Fruit fly (Drosophila melanogaster) whole organism, embryonic: ENCODE data around the gene CG10376.
A peak's percentile ranks its signal among the peaks of the same experiment; 100 is the strongest.

Experiments
- B-H2 ChIP-seq: fragments of 200-800 bp; sonication (Bioruptor generic); optimal IDR thresholded peaks from 2 replicates; lab custom pipeline; 2018; ENCODE audit warnings: missing biosample characterization, mild to moderate bottlenecking, missing genetic modification characterization
- CG10959 ChIP-seq: fragments of 200-800 bp; sonication (Bioruptor generic); IDR thresholded peaks from 2 replicates; pipeline ENCODE4 v1.3.6; 2022; ENCODE audit warnings: missing biosample characterization, missing genetic modification characterization
- CG10979 ChIP-seq: fragments of 200-800 bp; sonication (Bioruptor generic); optimal IDR thresholded peaks from 2 replicates; lab custom pipeline; 2018; ENCODE audit warnings: missing biosample characterization, mild to moderate bottlenecking, missing genetic modification characterization, moderate library complexity
- CG11085 ChIP-seq: fragments of 200-800 bp; sonication (Bioruptor generic); IDR thresholded peaks from 2 replicates; pipeline ENCODE4 v1.3.6; 2022; ENCODE audit warnings: missing biosample characterization, missing genetic modification characterization
- CG11093 ChIP-seq: fragments of 200-800 bp; sonication (Bioruptor generic); IDR thresholded peaks from 3 replicates; pipeline ENCODE4 v1.3.6; 2022; ENCODE audit warnings: missing biosample characterization, missing genetic modification characterization
- CG11560 ChIP-seq: fragments of 200-800 bp; sonication (Bioruptor generic); IDR thresholded peaks from 3 replicates; pipeline ENCODE4 v1.3.6; 2022; ENCODE audit warnings: missing biosample characterization, missing genetic modification characterization
- CG12104 ChIP-seq: fragments of 200-800 bp; sonication (Bioruptor generic); optimal IDR thresholded peaks from 3 replicates; lab custom pipeline; 2016; ENCODE audit warnings: missing biosample characterization, missing genetic modification characterization
- CG12236 ChIP-seq: fragments of 200-800 bp; sonication (Bioruptor generic); optimal IDR thresholded peaks from 2 replicates; lab custom pipeline; 2016; ENCODE audit warnings: missing biosample characterization, missing genetic modification characterization
- CG1233 ChIP-seq: fragments of 200-800 bp; sonication (Bioruptor generic); optimal IDR thresholded peaks from 4 replicates; lab custom pipeline; 2018; ENCODE audit warnings: missing biosample characterization, mild to moderate bottlenecking, missing genetic modification characterization
- CG15269 ChIP-seq: fragments of 200-800 bp; sonication (Bioruptor generic); optimal IDR thresholded peaks from 2 replicates; lab custom pipeline; 2018; ENCODE audit warnings: missing biosample characterization, mild to moderate bottlenecking, missing genetic modification characterization, moderate library complexity
- CG1603 ChIP-seq: fragments of 200-800 bp; sonication (Bioruptor generic); optimal IDR thresholded peaks from 2 replicates; lab custom pipeline; 2019; ENCODE audit warnings: missing biosample characterization, mild to moderate bottlenecking, missing genetic modification characterization, moderate library complexity
- CG32767 ChIP-seq: fragments of 200-800 bp; sonication (Bioruptor generic); IDR thresholded peaks from 2 replicates; pipeline ENCODE4 v1.3.6; 2022; ENCODE audit warnings: missing biosample characterization, missing genetic modification characterization
- CG34376 ChIP-seq: fragments of 200-800 bp; sonication (Bioruptor generic); optimal IDR thresholded peaks from 2 replicates; lab custom pipeline; 2018; ENCODE audit warnings: missing biosample characterization, mild to moderate bottlenecking, missing genetic modification characterization
- CG34422 ChIP-seq: fragments of 200-800 bp; sonication (Bioruptor generic); IDR thresholded peaks from 3 replicates; pipeline ENCODE4 v1.3.6; 2022; ENCODE audit warnings: missing biosample characterization, missing genetic modification characterization
- CG3838 ChIP-seq: fragments of 200-800 bp; sonication (Bioruptor generic); optimal IDR thresholded peaks from 3 replicates; lab custom pipeline; 2016; ENCODE audit warnings: missing biosample characterization, missing genetic modification characterization
- CG4617 ChIP-seq: fragments of 200-800 bp; sonication (Bioruptor generic); optimal IDR thresholded peaks from 3 replicates; lab custom pipeline; 2016; ENCODE audit warnings: missing biosample characterization, missing genetic modification characterization, borderline replicate concordance
- CG5180 ChIP-seq: fragments of 200-800 bp; sonication (Bioruptor generic); optimal IDR thresholded peaks from 3 replicates; lab custom pipeline; 2017; ENCODE audit warnings: missing biosample characterization, missing genetic modification characterization, mild to moderate bottlenecking, moderate library complexity, missing genetic modification reagents
- CG5953 ChIP-seq: fragments of 200-800 bp; sonication (Bioruptor generic); IDR thresholded peaks from 2 replicates; pipeline ENCODE4 v1.3.6; 2022; ENCODE audit warnings: missing biosample characterization, missing genetic modification characterization
- CG6791 ChIP-seq: fragments of 200-800 bp; sonication (Bioruptor generic); IDR thresholded peaks from 3 replicates; pipeline ENCODE4 v1.3.6; 2022; ENCODE audit warnings: missing biosample characterization, missing genetic modification characterization; ENCODE audit not compliant: partially characterized antibody
- CG8359 ChIP-seq: fragments of 200-800 bp; sonication (Bioruptor generic); optimal IDR thresholded peaks from 2 replicates; lab custom pipeline; 2017; ENCODE audit warnings: missing biosample characterization, mild to moderate bottlenecking, missing genetic modification characterization, borderline replicate concordance
- CG9932 ChIP-seq: fragments of 200-800 bp; sonication (Bioruptor generic); IDR thresholded peaks from 2 replicates; pipeline ENCODE4 v1.3.6; 2022; ENCODE audit warnings: missing biosample characterization, missing genetic modification characterization
- Camta ChIP-seq: fragments of 200-800 bp; sonication (Bioruptor generic); optimal IDR thresholded peaks from 2 replicates; lab custom pipeline; 2016; ENCODE audit warnings: missing biosample characterization, missing genetic modification characterization
- D ChIP-seq, 2 experiments: fragments of 200-800 bp in 1 of 2; fragments of >200 bp in 1 of 2; sonication (Bioruptor generic) in 1 of 2; optimal IDR thresholded peaks; 2 replicates in 1 of 2; 3 replicates in 1 of 2; lab custom pipeline; 2017; ENCODE audit warnings: mild to moderate bottlenecking in 1 of 2, missing biosample characterization in 1 of 2, missing genetic modification characterization in 1 of 2, missing genetic modification reagents in 1 of 2
- D19A ChIP-seq: fragments of 200-800 bp; optimal IDR thresholded peaks from 3 replicates; lab custom pipeline; 2019; ENCODE audit warnings: missing biosample characterization, mild to moderate bottlenecking, missing genetic modification characterization, moderate library complexity
- Dp ChIP-seq: fragments of 200-800 bp; sonication (Bioruptor generic); optimal IDR thresholded peaks from 2 replicates; lab custom pipeline; 2018; ENCODE audit warnings: missing biosample characterization, mild to moderate bottlenecking, missing genetic modification characterization, moderate library complexity
- E2f1 ChIP-seq: fragments of 200-800 bp; sonication (Bioruptor generic); IDR thresholded peaks from 2 replicates; pipeline ENCODE4 v1.3.6; 2022; ENCODE audit warnings: missing biosample characterization, missing genetic modification characterization
- HLH4C ChIP-seq: fragments of 200-800 bp; sonication (Bioruptor generic); IDR thresholded peaks from 3 replicates; pipeline ENCODE4 v1.3.6; 2022; ENCODE audit warnings: missing biosample characterization, missing genetic modification characterization; ENCODE audit not compliant: partially characterized antibody
- HmgZ ChIP-seq: fragments of 200-800 bp; sonication (Bioruptor generic); optimal IDR thresholded peaks from 2 replicates; lab custom pipeline; 2018; ENCODE audit warnings: missing biosample characterization, mild to moderate bottlenecking, missing genetic modification characterization
- Hr3 ChIP-seq: fragments of 200-800 bp; sonication (Bioruptor generic); optimal IDR thresholded peaks from 3 replicates; lab custom pipeline; 2016; ENCODE audit warnings: missing biosample characterization, missing genetic modification characterization
- Hr51 ChIP-seq, 2 experiments: fragments of 200-800 bp; sonication (Bioruptor generic); optimal IDR thresholded peaks; 2 replicates in 1 of 2; 3 replicates in 1 of 2; lab custom pipeline; 2016 to 2018; ENCODE audit warnings: missing biosample characterization in 2 of 2, missing genetic modification characterization in 2 of 2, mild to moderate bottlenecking in 1 of 2, moderate library complexity in 1 of 2
- Hsf ChIP-seq: fragments of 200-800 bp; sonication (Bioruptor generic); optimal IDR thresholded peaks from 3 replicates; lab custom pipeline; 2016; ENCODE audit warnings: missing biosample characterization, missing genetic modification characterization
- Lhr ChIP-seq: fragments of 200-800 bp; sonication (Bioruptor generic); optimal IDR thresholded peaks from 3 replicates; lab custom pipeline; 2017; ENCODE audit warnings: mild to moderate bottlenecking, missing biosample characterization, missing genetic modification reagents, missing genetic modification characterization
- Med ChIP-seq: fragments of 200-800 bp; sonication (Bioruptor generic); peaks from one replicate; lab custom pipeline; 2016; ENCODE audit warnings: missing biosample characterization, missing genetic modification characterization, mild to moderate bottlenecking, inconsistent platforms, moderate library complexity
- Xbp1 ChIP-seq: fragments of 200-800 bp; sonication (Bioruptor generic); optimal IDR thresholded peaks from 3 replicates; lab custom pipeline; 2016; ENCODE audit warnings: missing biosample characterization, mild to moderate bottlenecking, missing genetic modification characterization
- cad ChIP-seq: fragments of >200 bp; optimal IDR thresholded peaks from 2 replicates; lab custom pipeline; 2017; ENCODE audit warnings: missing biosample characterization, missing genetic modification characterization
- crc ChIP-seq: fragments of 200-800 bp; sonication (Bioruptor generic); optimal IDR thresholded peaks from 2 replicates; lab custom pipeline; 2016; ENCODE audit warnings: missing biosample characterization, missing genetic modification characterization
- crol ChIP-seq: fragments of 200-800 bp; sonication (Bioruptor generic); IDR thresholded peaks from 2 replicates; pipeline ENCODE4 v1.3.6; 2022; ENCODE audit warnings: missing biosample characterization, missing genetic modification characterization
- esg ChIP-seq: fragments of 200-800 bp; sonication (Bioruptor generic); conservative IDR thresholded peaks from 2 replicates; pipeline ENCODE4 v1.3.6; 2022; ENCODE audit warnings: missing biosample characterization, missing genetic modification characterization
- fru ChIP-seq: fragments of >200 bp; optimal IDR thresholded peaks from 2 replicates; lab custom pipeline; 2017
- gt ChIP-seq: fragments of 200-800 bp; sonication (Bioruptor generic); IDR thresholded peaks from 2 replicates; pipeline ENCODE4 v1.3.6; 2022; ENCODE audit warnings: missing biosample characterization, missing genetic modification characterization
- hbn ChIP-seq: fragments of 200-800 bp; sonication (Bioruptor generic); IDR thresholded peaks from 2 replicates; pipeline ENCODE4 v1.3.6; 2022; ENCODE audit warnings: missing biosample characterization, missing genetic modification characterization; ENCODE audit not compliant: partially characterized antibody
- knrl ChIP-seq: fragments of 200-800 bp; sonication (Bioruptor generic); IDR thresholded peaks from 3 replicates; pipeline ENCODE4 v1.3.6; 2022; ENCODE audit warnings: missing biosample characterization, missing genetic modification characterization; ENCODE audit not compliant: partially characterized antibody
- nom ChIP-seq: fragments of 200-800 bp; sonication (Bioruptor generic); optimal IDR thresholded peaks from 2 replicates; lab custom pipeline; 2017; ENCODE audit warnings: missing biosample characterization, missing genetic modification characterization, mild to moderate bottlenecking, moderate library complexity, missing genetic modification reagents
- oc ChIP-seq: fragments of 200-800 bp; sonication (Bioruptor generic); optimal IDR thresholded peaks from 2 replicates; lab custom pipeline; 2018; ENCODE audit warnings: missing biosample characterization, mild to moderate bottlenecking, missing genetic modification characterization, moderate library complexity
- pita ChIP-seq: fragments of 200-800 bp; sonication (Bioruptor generic); optimal IDR thresholded peaks from 2 replicates; lab custom pipeline; 2017; ENCODE audit warnings: missing biosample characterization, mild to moderate bottlenecking, missing genetic modification characterization
- row ChIP-seq: fragments of 200-800 bp; sonication (Bioruptor generic); IDR thresholded peaks from 3 replicates; pipeline ENCODE4 v1.3.6; 2022; ENCODE audit warnings: missing biosample characterization, missing genetic modification characterization
- run ChIP-seq: fragments of 200-800 bp; sonication (Bioruptor generic); optimal IDR thresholded peaks from 3 replicates; lab custom pipeline; 2018; ENCODE audit warnings: missing biosample characterization, mild to moderate bottlenecking, missing genetic modification characterization
- slbo ChIP-seq: fragments of 200-800 bp; sonication (Bioruptor generic); IDR thresholded peaks from 2 replicates; pipeline ENCODE4 v1.3.6; 2022; ENCODE audit warnings: missing biosample characterization, missing genetic modification characterization
- sr ChIP-seq: fragments of 200-800 bp; sonication (Bioruptor generic); IDR thresholded peaks from 3 replicates; pipeline ENCODE4 v1.3.6; 2022; ENCODE audit warnings: missing biosample characterization, missing genetic modification characterization
- stc ChIP-seq: fragments of 200-800 bp; sonication (Bioruptor generic); IDR thresholded peaks from 2 replicates; pipeline ENCODE4 v1.3.6; 2022; ENCODE audit warnings: missing biosample characterization, missing genetic modification characterization

Gene CG10376

DNA sequence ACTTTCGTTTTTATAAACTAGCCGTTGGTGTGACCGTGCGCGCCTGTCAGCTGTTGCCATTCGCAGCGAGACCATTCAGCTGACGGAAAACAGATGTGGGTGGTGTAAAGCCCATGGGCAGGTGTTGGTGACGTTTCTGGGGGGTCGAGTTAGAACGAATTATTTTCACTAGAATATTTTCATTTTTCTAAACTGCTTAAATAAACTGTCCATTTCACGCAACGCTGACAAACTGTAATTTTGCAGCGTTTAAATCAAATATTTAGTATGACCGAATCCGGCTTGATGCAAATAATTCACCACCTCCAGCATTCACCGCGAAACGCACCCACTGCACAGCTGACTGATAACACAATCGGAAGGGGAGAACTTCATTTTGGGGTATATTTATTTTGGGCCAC, 7.5 kb downstream of the CG10376 start, which contains the start of the genes CG10383 and CG10338 (continued):
- TF ChIP-seq CG11093 (GFP tag; lab: Robert Waterston, UW): peak; percentile 76; the same call in 1 of the 3 replicates
- no peak for TF ChIP-seq CG10959 (GFP tag; lab: Robert Waterston, UW)
- peak; percentile 72 for TF ChIP-seq CG34376
- TF ChIP-seq B-H2: no peak
- peak; percentile 44; the same call in 2 of the 3 replicates for TF ChIP-seq HLH4C (GFP tag; lab: Robert Waterston, UW)
- no peak for TF ChIP-seq run
- TF ChIP-seq CG8359 (GFP tag; lab: Kevin White, UChicago): no peak
- peak; percentile 79 for TF ChIP-seq oc
- TF ChIP-seq esg (GFP tag; lab: Robert Waterston, UW): peak; percentile 87
- TF ChIP-seq hbn (GFP tag; lab: Robert Waterston, UW): no peak
- TF ChIP-seq CG10979 (tag; lab: Kevin White, UChicago): peak; percentile 64
- no peak for TF ChIP-seq cad
- 0 out of 3 replicates have a peak, but pooled peaks have one; percentile 37 for TF ChIP-seq knrl (GFP tag; lab: Robert Waterston, UW)
- peak; percentile 66; the same call in 2 of the 3 replicates for TF ChIP-seq CG11560 (tag; lab: Robert Waterston, UW)
- TF ChIP-seq Xbp1: peak; percentile 93
- TF ChIP-seq crc: peak; percentile 84
- peak; percentile 43; the same call in 1 of the 2 replicates for TF ChIP-seq crol (GFP tag; lab: Robert Waterston, UW)
- peak; percentile 65 for TF ChIP-seq CG3838 (GFP tag; lab: Kevin White, UChicago)
- TF ChIP-seq Camta (GFP tag; lab: Kevin White, UChicago): peak; percentile 81
- TF ChIP-seq E2f1 (GFP tag; lab: Robert Waterston, UW): peak; percentile 89
- peak; percentile 92 for TF ChIP-seq stc (GFP tag; lab: Robert Waterston, UW)
- TF ChIP-seq D19A (tag; lab: Kevin White, UChicago): peak; percentile 51
- TF ChIP-seq sr (GFP tag; lab: Robert Waterston, UW): peak; percentile 92
- TF ChIP-seq Hr51 (GFP tag; optimal IDR thresholded peaks at IDR 0.05; lab: Kevin White, UChicago): peak; percentile 80 to 85
- TF ChIP-seq row (GFP tag; lab: Robert Waterston, UW): peak; percentile 95
- peak; percentile 93 for TF ChIP-seq CG1603
- peak; percentile 99 for TF ChIP-seq Med (GFP tag; lab: Kevin White, UChicago)
- TF ChIP-seq CG1233 (GFP tag; lab: Kevin White, UChicago): peak; percentile 41
- TF ChIP-seq CG11085 (GFP tag; lab: Robert Waterston, UW): peak; percentile 83
- peak; percentile 25 for TF ChIP-seq CG5180 (GFP tag; lab: Kevin White, UChicago)
- TF ChIP-seq CG32767: peak; percentile 75; the same call in 1 of the 2 replicates
- TF ChIP-seq slbo: peak; percentile 95
- TF ChIP-seq D (optimal IDR thresholded peaks at IDR 0.05; lab: Kevin White, UChicago): peak; percentile 51
- TF ChIP-seq D (GFP tag; optimal IDR thresholded peaks at IDR 0.05; lab: Kevin White, UChicago): peak; percentile 44
- TF ChIP-seq Dp (GFP tag; lab: Kevin White, UChicago): peak; percentile 57
- no peak for TF ChIP-seq CG6791
- TF ChIP-seq CG34422 (GFP tag; lab: Robert Waterston, UW): peak; percentile 94
- TF ChIP-seq CG12236 (GFP tag; lab: Kevin White, UChicago): peak; percentile 79
- TF ChIP-seq HmgZ (tag; lab: Kevin White, UChicago): peak; percentile 90
- peak; percentile 87 for TF ChIP-seq CG4617 (GFP tag; lab: Kevin White, UChicago)
- peak; percentile 90 for TF ChIP-seq Hsf (GFP tag; lab: Kevin White, UChicago)
- peak; percentile 68 for TF ChIP-seq gt
- TF ChIP-seq Lhr (GFP tag; lab: Kevin White, UChicago): peak; percentile 62
- TF ChIP-seq CG5953 (GFP tag; lab: Robert Waterston, UW): peak; percentile 73
- TF ChIP-seq nom (GFP tag; lab: Kevin White, UChicago): peak; percentile 17
- TF ChIP-seq Hr3 (GFP tag; lab: Kevin White, UChicago): peak; percentile 84
- TF ChIP-seq CG9932 (GFP tag; lab: Robert Waterston, UW): peak; percentile 92
- no peak for TF ChIP-seq fru
- peak; percentile 76 for TF ChIP-seq CG15269 (tag; lab: Kevin White, UChicago)
- no peak for TF ChIP-seq pita
- TF ChIP-seq CG12104 (GFP tag; lab: Kevin White, UChicago): peak; percentile 71
